Worm (Caenorhabditis elegans) whole organism, L4/young adult: ENCODE data around the gene mlp-1.

Experiments used
- W03F9.2 ChIP-seq: fragments of 150-350 bp; optimal IDR thresholded peaks from 2 replicates; lab custom pipeline; 2014; ENCODE audit warnings: missing biosample characterization, missing genetic modification characterization
- him-1 ChIP-seq: sonication (generic microtip); optimal IDR thresholded peaks from 2 replicates; lab custom pipeline; 2016; ENCODE audit warnings: missing genotype, missing genetic modification reagents, missing genetic modification characterization, missing compliant biosample characterization

DNA sequence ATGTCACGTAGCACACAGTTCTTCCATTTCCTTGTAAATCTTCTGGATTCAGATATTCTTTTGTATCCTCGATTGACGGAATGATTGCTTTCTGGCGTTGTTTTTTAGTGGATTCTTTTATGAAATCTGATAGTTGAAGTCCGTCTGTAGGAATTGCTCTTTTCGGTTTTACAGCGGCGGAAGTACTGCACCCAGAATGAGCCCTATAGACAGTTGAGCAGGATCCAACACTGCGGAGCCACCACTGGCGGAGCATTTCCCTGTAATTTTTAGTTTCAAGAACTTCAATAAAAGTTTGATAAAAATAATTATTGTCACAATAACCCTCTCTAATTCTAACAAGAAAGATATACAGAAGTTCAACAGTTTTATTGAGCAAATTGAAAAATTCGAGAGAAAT lies 29.0 kb downstream of the mlp-1 start, which contains the start of gene F25B5.5:
- TF ChIP-seq him-1 (tag; lab: Kevin White, UChicago) (no peak), W03F9.2 (tag; lab: Kevin White, UChicago) (no peak)
